Fruit fly (Drosophila melanogaster): ENCODE results near the gene Exo84.

DNA sequence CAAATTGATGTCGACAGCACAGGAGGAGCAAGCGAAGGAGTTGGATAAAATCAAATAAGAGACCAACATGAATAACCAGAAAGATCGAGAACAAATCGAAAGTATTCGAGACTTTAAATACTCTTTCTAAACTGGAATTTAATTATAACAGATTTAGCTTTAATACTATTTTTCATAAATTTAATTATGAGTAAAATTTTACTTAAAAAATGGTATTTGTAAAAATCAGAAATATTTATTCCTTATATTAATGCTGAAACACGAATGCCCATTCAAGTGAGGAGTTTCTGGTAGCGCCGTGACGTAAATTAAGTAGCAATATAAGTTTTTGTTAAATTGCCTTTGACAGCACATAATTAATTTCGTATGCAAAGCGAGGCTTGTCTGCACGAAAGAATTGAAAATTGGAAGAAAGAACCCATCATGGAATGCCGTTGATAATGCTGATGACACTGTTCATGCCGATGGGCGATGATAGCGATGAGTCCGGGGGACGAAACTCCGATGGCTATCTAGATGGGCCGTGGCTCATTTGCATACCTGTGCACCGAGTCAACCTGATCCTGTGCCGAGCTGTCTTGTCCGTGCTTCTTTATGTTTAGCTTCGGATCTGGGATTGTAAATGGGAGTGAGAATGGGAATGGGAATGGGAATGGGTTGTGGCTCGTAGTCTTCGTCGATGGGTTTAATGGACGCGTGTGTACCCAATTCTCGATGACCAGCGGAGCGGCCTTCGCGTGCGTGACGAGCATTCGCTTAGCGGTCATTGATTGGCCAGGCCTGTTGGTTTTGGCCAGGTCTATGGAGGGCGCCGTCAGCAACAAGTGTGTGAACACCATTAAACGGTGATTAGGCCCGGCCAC, 39.0 kb downstream of the Exo84 start:
- TF ChIP-seq Ets98B (GFP tag; IDR thresholded peaks at IDR 0.05) = no peak
- peak; percentile 73 for TF ChIP-seq CG8159 (tag; optimal IDR thresholded peaks at IDR 0.05)
- TF ChIP-seq CG9948 (tag; optimal IDR thresholded peaks at IDR 0.05) = peak; percentile 68
- peak; percentile 42 for TF ChIP-seq D1 (tag; optimal IDR thresholded peaks at IDR 0.05)
- TF ChIP-seq CG32121 (GFP tag; IDR thresholded peaks at IDR 0.05) = no peak
- TF ChIP-seq EcR (GFP tag; optimal IDR thresholded peaks at IDR 0.05) = peak; percentile 90
- TF ChIP-seq CG8301 (tag; optimal IDR thresholded peaks at IDR 0.05) = peak; percentile 66
- TF ChIP-seq CG15710 (tag; optimal IDR thresholded peaks at IDR 0.05) = peak; percentile 75
- no peak for TF ChIP-seq CG12605 (GFP tag; IDR thresholded peaks at IDR 0.05)
